Fruit fly (Drosophila melanogaster): ENCODE results near the gene beta-Spec.

beta-Spec gene

DNA sequence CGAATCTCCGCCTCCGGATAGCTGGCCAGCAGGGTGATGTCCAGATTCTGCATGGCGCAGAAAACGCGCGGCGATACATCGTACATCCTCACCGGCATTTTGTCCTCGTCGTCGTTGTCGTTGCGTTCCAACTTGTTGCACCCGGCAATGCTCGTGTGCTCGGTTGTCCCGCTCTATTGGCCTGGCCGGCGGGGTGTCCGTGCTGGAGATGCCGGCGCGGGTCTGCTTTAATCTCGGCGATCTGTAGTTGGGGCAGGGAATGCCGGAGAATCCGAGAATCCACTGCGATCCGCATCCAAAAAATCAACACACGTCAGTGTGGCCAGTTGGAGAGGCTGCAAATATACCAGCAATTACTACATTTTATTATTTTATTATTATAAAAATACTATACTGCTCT lies 671 bp upstream of the beta-Spec start, which contains the start of gene IntS2:
IntS2 (minus strand) TSS at position 318 of the 400 bp plus-strand sequence.
- TF ChIP-seq CG8478 (optimal IDR thresholded peaks at IDR 0.05) = no peak
- TF ChIP-seq CTCF (optimal IDR thresholded peaks at IDR 0.05) = no peak

DNA sequence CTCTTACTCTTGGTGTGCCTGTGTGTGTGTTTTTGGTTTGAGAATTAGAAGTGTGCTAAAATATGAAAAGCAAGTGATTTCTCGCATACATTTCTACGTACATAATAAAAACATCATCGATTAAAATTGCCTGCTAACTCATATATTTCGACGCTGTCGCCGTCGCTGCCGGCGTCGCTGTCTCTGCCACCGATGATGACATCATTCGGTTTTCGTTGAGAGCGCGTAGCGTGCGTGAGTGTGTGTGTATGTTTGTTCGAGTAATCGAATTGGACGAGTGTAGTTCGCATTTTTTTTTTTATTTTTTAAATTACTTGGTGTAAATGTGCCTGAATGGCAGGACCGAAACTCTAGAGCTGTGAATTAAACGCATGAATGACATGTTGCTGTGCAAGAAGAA lies 544 bp downstream of the beta-Spec start:
- TF ChIP-seq CTCF (optimal IDR thresholded peaks at IDR 0.05) (no peak), CG8478 (optimal IDR thresholded peaks at IDR 0.05) (no peak)

dm6 chrX:17658207-17659118 lies 1.3 kb downstream of the beta-Spec start:
- TF ChIP-seq CG8478 (optimal IDR thresholded peaks at IDR 0.05) = no peak
- peak in 1 of 2 experiments; percentile 5 for TF ChIP-seq CTCF (optimal IDR thresholded peaks at IDR 0.05)

- TF ChIP-seq CG8478 (optimal IDR thresholded peaks at IDR 0.05) = no peak
- TF ChIP-seq CTCF (optimal IDR thresholded peaks at IDR 0.05) = no peak
Measured at dm6 chrX:17659119-17659452, 1.9 kb downstream of the beta-Spec start.

DNA sequence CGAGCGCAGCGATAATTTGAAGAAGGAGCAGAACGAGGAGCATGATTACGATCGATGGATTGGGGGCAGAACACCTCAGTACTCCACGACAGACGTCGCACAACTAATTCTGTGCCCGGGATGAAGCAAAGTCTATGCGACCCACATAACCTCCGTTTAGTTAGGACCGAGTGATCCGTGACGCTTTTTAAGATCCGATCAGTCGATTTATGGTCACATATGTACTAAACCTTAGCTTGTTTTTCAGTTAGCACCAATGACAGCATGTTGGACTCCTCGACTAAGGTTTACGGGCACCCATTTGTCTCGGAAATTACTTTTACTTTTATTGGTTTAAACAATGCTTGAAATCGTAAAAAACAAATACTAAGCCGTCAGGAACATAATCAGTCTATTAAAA lies 14.6 kb downstream of the beta-Spec start, which contains the start of gene CG12990:
CG12990 (minus strand) TSS at position 101 of the 400 bp plus-strand sequence.
- no peak for TF ChIP-seq CG8478 (optimal IDR thresholded peaks at IDR 0.05)
- no peak for TF ChIP-seq CTCF (optimal IDR thresholded peaks at IDR 0.05)

- no peak for TF ChIP-seq CTCF (optimal IDR thresholded peaks at IDR 0.05)
Measured at dm6 chrX:17677953-17678668, 20.9 kb downstream of the beta-Spec start.

- TF ChIP-seq CTCF (optimal IDR thresholded peaks at IDR 0.05) = no peak
- no peak for TF ChIP-seq CG8478 (optimal IDR thresholded peaks at IDR 0.05)
Measured at dm6 chrX:17679642-17680571, 22.7 kb downstream of the beta-Spec start.

- TF ChIP-seq CTCF (optimal IDR thresholded peaks at IDR 0.05) (no peak), CG8478 (optimal IDR thresholded peaks at IDR 0.05) (no peak)
Measured at dm6 chrX:17682745-17683505, 25.8 kb downstream of the beta-Spec start.

DNA sequence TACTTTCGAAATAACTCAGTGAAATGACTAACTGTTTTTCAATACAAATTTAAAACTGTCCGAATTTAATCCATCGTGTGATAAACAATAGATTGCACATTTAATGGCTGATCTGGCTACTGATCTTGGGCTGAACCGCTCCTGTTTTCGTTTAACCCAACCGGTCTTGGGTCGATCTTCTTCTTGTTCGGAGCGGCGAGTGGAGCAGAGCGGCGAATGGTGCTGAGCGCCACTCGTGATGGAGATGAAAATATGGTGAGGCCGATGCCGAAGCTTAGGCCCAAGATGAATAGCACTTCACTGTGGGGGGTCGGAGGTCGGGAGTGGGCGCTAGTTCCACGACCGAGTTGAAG lies 26.3 kb downstream of the beta-Spec start:
- TF ChIP-seq CG8478 (optimal IDR thresholded peaks at IDR 0.05) = no peak
- TF ChIP-seq CTCF (optimal IDR thresholded peaks at IDR 0.05) = no peak

dm6 chrX:17686179-17686578 lies 29.0 kb downstream of the beta-Spec start:
- TF ChIP-seq CG8478 (optimal IDR thresholded peaks at IDR 0.05) = no peak

dm6 chrX:17692729-17693128 lies 35.6 kb downstream of the beta-Spec start:
- no peak for TF ChIP-seq CTCF (optimal IDR thresholded peaks at IDR 0.05)
- no peak for TF ChIP-seq CG8478 (optimal IDR thresholded peaks at IDR 0.05)

dm6 chrX:17693981-17694872 lies 37.1 kb downstream of the beta-Spec start:
- TF ChIP-seq CG8478 (optimal IDR thresholded peaks at IDR 0.05) (no peak), CTCF (optimal IDR thresholded peaks at IDR 0.05) (no peak)

- TF ChIP-seq CTCF (optimal IDR thresholded peaks at IDR 0.05) (no peak), CG8478 (optimal IDR thresholded peaks at IDR 0.05) (no peak)
Measured at dm6 chrX:17694873-17695446, 37.8 kb downstream of the beta-Spec start.
